Worm (Caenorhabditis elegans): ENCODE results near the gene fln-2.

The fln-2 gene

DNA sequence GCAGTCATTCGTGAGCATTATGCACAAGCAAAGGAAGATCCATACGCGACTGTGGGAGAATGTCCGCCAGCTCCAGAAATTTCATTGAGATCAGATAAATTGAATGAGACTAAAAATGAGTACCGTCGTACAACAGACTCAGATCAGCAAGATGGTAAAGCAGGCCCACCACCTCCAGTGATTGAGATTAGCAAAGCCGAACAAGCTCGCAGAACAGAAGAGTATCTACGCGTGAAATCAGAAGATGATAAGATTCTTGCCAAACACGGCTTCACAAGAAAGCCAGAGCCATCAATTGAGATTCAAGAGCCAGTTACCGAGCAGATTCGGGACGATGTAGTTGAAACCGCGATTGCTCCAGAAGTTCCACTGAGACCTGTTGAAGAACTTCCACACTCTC is 20.4 kb downstream of the fln-2 start:
- TF ChIP-seq ceh-9 (tag; optimal IDR thresholded peaks at IDR 0.05): no peak
- no peak for TF ChIP-seq ama-1 (optimal IDR thresholded peaks at IDR 0.05)
- TF ChIP-seq ceh-24 (tag; optimal IDR thresholded peaks at IDR 0.05): no peak
- no peak for TF ChIP-seq ztf-16 (tag; optimal IDR thresholded peaks at IDR 0.05)
- no peak for TF ChIP-seq tbx-7 (tag; optimal IDR thresholded peaks at IDR 0.05)
- no peak for TF ChIP-seq nhr-11 (tag; optimal IDR thresholded peaks at IDR 0.05)
- no peak for TF ChIP-seq hlh-30 (tag; optimal IDR thresholded peaks at IDR 0.05; ENCODE audit: insufficient read depth)
- TF ChIP-seq pat-9 (tag; optimal IDR thresholded peaks at IDR 0.05): no peak

DNA sequence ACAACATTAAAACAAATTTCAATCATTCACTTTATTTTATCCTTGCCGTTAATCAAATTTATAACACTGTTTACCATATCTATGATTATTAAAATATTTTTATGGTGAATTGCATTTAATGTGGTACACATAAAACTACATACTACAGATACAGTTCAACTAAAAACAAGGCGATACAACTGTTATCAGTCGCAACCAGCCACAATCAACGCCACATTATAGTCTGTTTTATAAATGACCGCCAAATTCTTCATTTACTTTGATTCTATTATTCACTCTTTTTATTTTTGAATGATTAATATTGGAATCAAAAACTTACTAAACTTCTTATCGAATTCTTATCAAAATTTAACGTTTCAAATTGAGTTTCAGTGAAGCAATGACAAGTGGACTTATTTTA is 30.6 kb downstream of the fln-2 start, which contains the start of gene B0272.4:
Gene B0272.4, plus strand, starts transcription at position 373 of the 400 bp plus-strand sequence.
- TF ChIP-seq hlh-30 (tag; optimal IDR thresholded peaks at IDR 0.05; ENCODE audit: insufficient read depth): no peak
- TF ChIP-seq elt-2 (tag; optimal IDR thresholded peaks at IDR 0.05): peak; percentile 67

DNA sequence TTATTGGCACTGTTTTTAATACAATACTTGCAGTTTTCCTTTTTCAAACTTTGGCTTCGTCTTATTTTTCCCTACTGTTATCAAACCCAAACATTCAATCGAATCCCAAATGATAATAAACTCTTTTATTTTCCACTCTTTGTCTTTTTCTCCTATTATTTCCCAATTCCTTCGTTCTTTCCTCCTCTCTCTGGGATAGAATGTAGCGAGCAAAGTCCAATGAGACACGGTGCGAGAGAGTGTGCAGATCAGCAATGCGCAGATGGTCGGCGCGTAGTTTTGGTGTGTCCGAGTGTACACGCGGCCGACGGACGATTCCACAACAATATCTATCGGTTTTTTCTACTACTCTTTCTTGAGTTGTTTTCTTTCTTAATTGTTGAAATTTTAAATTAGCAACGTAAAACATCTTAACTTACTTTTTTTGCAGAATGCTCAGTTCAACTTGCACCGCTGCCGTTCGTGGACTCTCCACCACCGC is 33.5 kb downstream of the fln-2 start, which contains the start of gene B0272.3:
Gene B0272.3, plus strand, starts transcription at position 431 of the 481 bp plus-strand sequence.
- TF ChIP-seq che-1 (tag; optimal IDR thresholded peaks at IDR 0.05) (no peak), elt-2 (tag; optimal IDR thresholded peaks at IDR 0.05) (peak; percentile 37)

DNA sequence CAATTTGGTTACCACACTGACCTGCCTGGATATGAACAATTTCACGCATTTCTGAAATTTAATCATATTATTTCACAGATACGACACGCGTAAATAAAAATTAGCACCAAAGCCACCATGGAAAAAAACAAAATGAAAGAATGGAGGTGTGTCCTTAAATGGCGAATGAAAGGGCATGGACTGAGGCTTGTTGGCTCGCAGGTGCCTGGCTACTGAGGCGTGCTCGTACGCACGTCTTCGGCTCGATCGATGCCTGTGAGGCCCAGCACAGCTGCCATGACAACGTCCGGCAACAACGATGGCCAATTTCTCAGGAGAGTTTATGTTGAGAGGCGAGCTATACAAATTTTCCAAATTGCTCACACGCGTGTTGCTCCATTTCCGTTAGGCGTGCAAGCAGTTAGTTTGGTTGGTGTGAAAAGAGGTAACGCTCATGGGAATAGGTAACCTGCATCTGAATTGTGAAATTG is 39.4 kb downstream of the fln-2 start, which contains the start of gene tbb-4:
Gene tbb-4, minus strand, starts transcription at position 51 of the 470 bp plus-strand sequence.
- TF ChIP-seq pros-1 (tag; optimal IDR thresholded peaks at IDR 0.05) (no peak), elt-4 (tag; optimal IDR thresholded peaks at IDR 0.05) (no peak), ref-2 (tag; optimal IDR thresholded peaks at IDR 0.05) (no peak), ceh-24 (tag; optimal IDR thresholded peaks at IDR 0.05) (no peak), pag-3 (tag; optimal IDR thresholded peaks at IDR 0.05; ENCODE audit: borderline replicate concordance) (no peak), ama-1 (optimal IDR thresholded peaks at IDR 0.05) (no peak), rnt-1 (tag; optimal IDR thresholded peaks at IDR 0.05) (no peak), syd-9 (tag; optimal IDR thresholded peaks at IDR 0.05) (no peak), ceh-19 (GFP tag; optimal IDR thresholded peaks at IDR 0.05) (no peak), tbx-2 (tag; optimal IDR thresholded peaks at IDR 0.05) (no peak), F13H6.1 (tag; optimal IDR thresholded peaks at IDR 0.05) (no peak), fax-1 (tag; optimal IDR thresholded peaks at IDR 0.05) (no peak), npax-4 (tag; optimal IDR thresholded peaks at IDR 0.05) (no peak), lin-11 (tag; optimal IDR thresholded peaks at IDR 0.05) (no peak), zip-5 (tag; optimal IDR thresholded peaks at IDR 0.05) (no peak), pat-9 (tag; optimal IDR thresholded peaks at IDR 0.05) (no peak), ceh-9 (tag; optimal IDR thresholded peaks at IDR 0.05) (no peak)

DNA sequence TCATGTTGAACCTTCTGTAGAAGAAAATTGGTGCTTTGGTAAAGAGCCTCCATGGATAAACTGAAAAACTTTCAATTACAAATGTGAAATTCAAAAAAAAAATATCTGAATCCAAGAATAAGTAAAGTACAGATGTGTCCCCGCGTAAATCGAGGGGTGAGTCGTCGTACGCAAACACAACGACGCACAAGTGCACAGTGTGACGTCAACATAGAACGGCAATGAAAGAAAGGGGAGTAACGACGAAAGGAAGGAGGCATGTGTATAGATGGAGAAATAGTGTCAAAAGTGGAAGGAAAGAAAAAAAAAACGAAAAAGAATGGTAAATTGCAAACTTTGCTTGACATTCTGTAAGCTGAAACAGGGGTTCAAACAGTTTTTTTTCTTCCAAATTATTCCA is 44.0 kb downstream of the fln-2 start, which contains the start of gene memb-1:
Gene memb-1, minus strand, starts transcription at position 60 of the 400 bp plus-strand sequence.
- peak; percentile 47 for TF ChIP-seq C08G9.2 (tag; optimal IDR thresholded peaks at IDR 0.05)
- TF ChIP-seq tbx-7 (tag; optimal IDR thresholded peaks at IDR 0.05): no peak
- no peak for TF ChIP-seq hlh-30 (tag; optimal IDR thresholded peaks at IDR 0.05; ENCODE audit: insufficient read depth)
- TF ChIP-seq sox-4 (tag; optimal IDR thresholded peaks at IDR 0.05): no peak
- no peak for TF ChIP-seq nhr-11 (tag; optimal IDR thresholded peaks at IDR 0.05)
- TF ChIP-seq ahr-1 (tag; optimal IDR thresholded peaks at IDR 0.05): no peak
- TF ChIP-seq rnt-1 (tag; optimal IDR thresholded peaks at IDR 0.05): no peak
- no peak for TF ChIP-seq C38D4.7 (GFP tag; optimal IDR thresholded peaks at IDR 0.05)
- no peak for TF ChIP-seq fkh-6 (tag; optimal IDR thresholded peaks at IDR 0.05)
- no peak for TF ChIP-seq lin-11 (tag; optimal IDR thresholded peaks at IDR 0.05)
- peak; percentile 63 for TF ChIP-seq ceh-31 (tag; optimal IDR thresholded peaks at IDR 0.05)
- TF ChIP-seq mec-3 (tag; optimal IDR thresholded peaks at IDR 0.05; ENCODE audit: borderline replicate concordance): no peak
- TF ChIP-seq elt-4 (tag; optimal IDR thresholded peaks at IDR 0.05): no peak
- no peak for TF ChIP-seq pha-4 (tag; optimal IDR thresholded peaks at IDR 0.05)
- TF ChIP-seq fkh-10 (GFP tag; optimal IDR thresholded peaks at IDR 0.05): no peak
- no peak for TF ChIP-seq sox-2 (GFP tag; IDR thresholded peaks at IDR 0.05)
- TF ChIP-seq pros-1 (tag; optimal IDR thresholded peaks at IDR 0.05): no peak
- no peak for TF ChIP-seq ztf-16 (tag; optimal IDR thresholded peaks at IDR 0.05)
- TF ChIP-seq ceh-45 (GFP tag; IDR thresholded peaks at IDR 0.05): no peak
- TF ChIP-seq che-1 (tag; optimal IDR thresholded peaks at IDR 0.05): no peak
- no peak for TF ChIP-seq ceh-22 (tag; optimal IDR thresholded peaks at IDR 0.05)
- peak; percentile 29 for TF ChIP-seq tbx-2 (tag; optimal IDR thresholded peaks at IDR 0.05)
- TF ChIP-seq F13H6.1 (tag; optimal IDR thresholded peaks at IDR 0.05): no peak
- no peak for TF ChIP-seq dmd-4 (tag; optimal IDR thresholded peaks at IDR 0.05; ENCODE audit: borderline replicate concordance)
- TF ChIP-seq Y22D7AL.16 (tag; optimal IDR thresholded peaks at IDR 0.05): no peak
- no peak for TF ChIP-seq ceh-30 (tag; optimal IDR thresholded peaks at IDR 0.05)
- no peak for TF ChIP-seq hlh-15 (tag; optimal IDR thresholded peaks at IDR 0.05)
- no peak for TF ChIP-seq unc-86 (tag; optimal IDR thresholded peaks at IDR 0.05)
- no peak for TF ChIP-seq pha-2 (tag; optimal IDR thresholded peaks at IDR 0.05)
- TF ChIP-seq nfya-1 (tag; optimal IDR thresholded peaks at IDR 0.05): no peak
- no peak for TF ChIP-seq hlh-13 (GFP tag; optimal IDR thresholded peaks at IDR 0.05)
